Fruit fly (Drosophila melanogaster) whole organism, embryonic: ENCODE results near the gene CG32106.

Experiments
- CG13123 ChIP-seq: fragments of 200-800 bp; sonication (Bioruptor generic); optimal IDR thresholded peaks from 2 replicates; lab custom pipeline; 2016; ENCODE audit warnings: missing biosample characterization, missing genetic modification characterization
- CG17359 ChIP-seq: fragments of 200-800 bp; sonication (Bioruptor generic); optimal IDR thresholded peaks from 3 replicates; lab custom pipeline; 2018; ENCODE audit warnings: missing biosample characterization, mild to moderate bottlenecking, missing genetic modification characterization, moderate library complexity
- CG2120 ChIP-seq: fragments of 200-800 bp; sonication (Bioruptor generic); optimal IDR thresholded peaks from 3 replicates; lab custom pipeline; 2016; ENCODE audit warnings: missing biosample characterization, missing genetic modification characterization
- CG7987 ChIP-seq: fragments of 200-800 bp; sonication (Bioruptor generic); optimal IDR thresholded peaks from 2 replicates; lab custom pipeline; 2018; ENCODE audit warnings: missing biosample characterization, mild to moderate bottlenecking, missing genetic modification characterization, moderate library complexity
- CG9609 ChIP-seq: fragments of 200-800 bp; sonication (Bioruptor generic); optimal IDR thresholded peaks from 3 replicates; lab custom pipeline; 2016; ENCODE audit warnings: missing biosample characterization, missing genetic modification characterization
- H15 ChIP-seq: fragments of 200-800 bp; sonication (Bioruptor generic); IDR thresholded peaks from 3 replicates; pipeline ENCODE4 v1.3.6; 2022; ENCODE audit warnings: missing biosample characterization, missing genetic modification characterization
- Sin3A ChIP-seq: fragments of >200 bp; optimal IDR thresholded peaks from 2 replicates; lab custom pipeline; 2018
- bowl ChIP-seq: fragments of 200-800 bp; sonication (Bioruptor generic); IDR thresholded peaks from 2 replicates; pipeline ENCODE4 v1.3.6; 2022; ENCODE audit warnings: missing biosample characterization, missing genetic modification characterization
- lmd ChIP-seq: fragments of 200-800 bp; sonication (Bioruptor generic); IDR thresholded peaks from 2 replicates; pipeline ENCODE4 v1.3.6; 2022; ENCODE audit warnings: missing biosample characterization, missing genetic modification characterization
- nerfin-1 ChIP-seq: fragments of 200-800 bp; sonication (Bioruptor generic); optimal IDR thresholded peaks from 3 replicates; lab custom pipeline; 2019; ENCODE audit warnings: missing biosample characterization, mild to moderate bottlenecking, missing genetic modification characterization, moderate library complexity
- pho ChIP-seq: fragments of 200-800 bp; sonication (Bioruptor generic); optimal IDR thresholded peaks from 2 replicates; lab custom pipeline; 2016; ENCODE audit warnings: missing biosample characterization, missing genetic modification characterization
- tio ChIP-seq: fragments of 200-800 bp; sonication (Bioruptor generic); optimal IDR thresholded peaks from 2 replicates; lab custom pipeline; 2017; ENCODE audit warnings: missing biosample characterization, missing genetic modification characterization, inconsistent platforms
- zfh2 ChIP-seq: fragments of 200-800 bp; sonication (Bioruptor generic); optimal IDR thresholded peaks from 2 replicates; lab custom pipeline; 2016; ENCODE audit warnings: missing biosample characterization, missing genetic modification characterization

DNA sequence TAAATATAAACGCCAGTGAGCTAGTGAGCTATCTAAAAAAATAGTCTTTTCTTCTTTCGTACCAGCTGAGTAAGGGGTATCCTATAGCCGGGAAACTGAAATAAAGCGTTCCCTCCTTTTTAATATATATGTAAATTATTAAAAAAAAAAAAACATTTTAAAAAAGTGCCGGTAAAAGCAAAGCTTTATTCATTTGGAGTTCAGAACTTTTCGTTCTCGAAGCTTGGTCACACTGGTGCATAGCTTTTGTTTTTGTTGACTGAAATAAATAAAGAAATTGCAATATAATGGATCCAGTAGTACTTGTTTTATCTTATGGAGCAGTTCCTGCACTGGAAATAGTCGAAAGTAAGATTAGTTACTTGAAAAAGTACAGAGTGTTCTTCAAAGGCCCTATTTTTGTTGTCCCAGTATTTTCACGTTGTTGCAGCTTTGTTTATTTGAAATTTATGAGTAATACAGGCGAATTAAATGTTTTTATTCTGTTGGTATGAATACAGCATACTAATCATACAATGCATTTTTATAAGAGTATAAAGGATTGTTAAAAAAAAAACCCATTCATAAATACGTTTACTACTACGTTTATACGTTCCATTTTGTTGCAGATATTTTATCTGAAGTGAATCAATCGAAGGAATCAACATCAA lies 33.3 kb downstream of the CG32106 start, which contains the start of gene CG32109:
- TF ChIP-seq bowl (GFP tag; lab: Robert Waterston, UW): no peak
- TF ChIP-seq pho (GFP tag; lab: Kevin White, UChicago): no peak
- TF ChIP-seq Sin3A (lab: Kevin White, UChicago): no peak
- TF ChIP-seq CG9609 (GFP tag; lab: Kevin White, UChicago): no peak
- TF ChIP-seq CG17359 (tag; lab: Kevin White, UChicago): no peak
- no peak for TF ChIP-seq CG2120
- no peak for TF ChIP-seq lmd (GFP tag; lab: Robert Waterston, UW)
- TF ChIP-seq nerfin-1 (tag; lab: Kevin White, UChicago): no peak
- TF ChIP-seq tio (GFP tag; lab: Kevin White, UChicago): no peak
- TF ChIP-seq CG7987 (GFP tag; lab: Kevin White, UChicago): no peak
- no peak for TF ChIP-seq CG13123 (GFP tag; lab: Kevin White, UChicago)
- TF ChIP-seq H15: no peak
- TF ChIP-seq zfh2 (GFP tag; lab: Kevin White, UChicago): no peak
